Fruit fly (Drosophila melanogaster): Measurements from ENCODE around the gene CG13950.

dm6 chr2L:886743-887142, 26.7 kb downstream of the CG13950 start:
- TF ChIP-seq Pdp1 (GFP tag; optimal IDR thresholded peaks at IDR 0.05) (no peak), Ets97D (GFP tag; optimal IDR thresholded peaks at IDR 0.05) (no peak), PHDP (tag; optimal IDR thresholded peaks at IDR 0.05) (peak; percentile 10), D19A (tag; optimal IDR thresholded peaks at IDR 0.05) (no peak), Lhr (GFP tag; optimal IDR thresholded peaks at IDR 0.05) (no peak), fd64A (GFP tag; optimal IDR thresholded peaks at IDR 0.05) (no peak)

Measured in whole organism, embryonic.